Worm (Caenorhabditis elegans): ENCODE results near the gene pals-33.
A peak's percentile ranks its signal among the peaks of the same experiment; 100 is the strongest.

Gene pals-33

ce11 chrV:3688733-3689132, 15.6 kb downstream of the pals-33 start:
- no peak for TF ChIP-seq ztf-26 (tag; optimal IDR thresholded peaks at IDR 0.05)
- TF ChIP-seq cebp-2 (GFP tag; IDR thresholded peaks at IDR 0.05): no peak
- no peak for TF ChIP-seq snpc-3.4 (tag; optimal IDR thresholded peaks at IDR 0.05)
- TF ChIP-seq sea-2 (GFP tag; IDR thresholded peaks at IDR 0.05): no peak
- TF ChIP-seq F52B5.7 (tag; optimal IDR thresholded peaks at IDR 0.05): no peak
- no peak for TF ChIP-seq tlf-1 (GFP tag; optimal IDR thresholded peaks at IDR 0.05)
- no peak for TF ChIP-seq bed-2 (GFP tag; IDR thresholded peaks at IDR 0.05)
- TF ChIP-seq let-607 (tag; optimal IDR thresholded peaks at IDR 0.05): no peak
- TF ChIP-seq efl-1 (GFP tag; optimal IDR thresholded peaks at IDR 0.05): no peak
- peak; percentile 58 for TF ChIP-seq zfh-2 (GFP tag; conservative IDR thresholded peaks at IDR 0.05)
- TF ChIP-seq T26A5.8 (tag; optimal IDR thresholded peaks at IDR 0.05): no peak
- TF ChIP-seq hmg-1.2 (GFP tag; IDR thresholded peaks at IDR 0.05): peak; percentile 49; the same call in 1 of the 2 replicates
- TF ChIP-seq hlh-12 (tag; optimal IDR thresholded peaks at IDR 0.05): no peak
- TF ChIP-seq dpff-1 (tag; optimal IDR thresholded peaks at IDR 0.05): no peak
- TF ChIP-seq F37B4.10 (GFP tag; IDR thresholded peaks at IDR 0.05): no peak
- TF ChIP-seq Y53G8AR.9 (GFP tag; conservative IDR thresholded peaks at IDR 0.05): no peak
- no peak for TF ChIP-seq mel-28 (tag; optimal IDR thresholded peaks at IDR 0.05; ENCODE audit: borderline replicate concordance)
- no peak for TF ChIP-seq unc-62 (GFP tag; optimal IDR thresholded peaks at IDR 0.05)
- TF ChIP-seq ceh-91 (GFP tag; IDR thresholded peaks at IDR 0.05): no peak
- 0 out of 2 replicates have a peak, but pooled peaks have one; percentile 50 for TF ChIP-seq nfyb-1 (GFP tag; IDR thresholded peaks at IDR 0.05)
- no peak for TF ChIP-seq Y56A3A.18 (GFP tag; IDR thresholded peaks at IDR 0.05)
- TF ChIP-seq sdz-38 (tag; optimal IDR thresholded peaks at IDR 0.05): no peak
- TF ChIP-seq Y79H2A.3 (GFP tag; conservative IDR thresholded peaks at IDR 0.05): no peak
- TF ChIP-seq aptf-2 (GFP tag; conservative IDR thresholded peaks at IDR 0.05): no peak
- no peak for TF ChIP-seq attf-6 (GFP tag; IDR thresholded peaks at IDR 0.05)
- no peak for TF ChIP-seq fkh-3 (tag; optimal IDR thresholded peaks at IDR 0.05)
- TF ChIP-seq C06A6.2 (GFP tag; conservative IDR thresholded peaks at IDR 0.05): no peak

ce11 chrV:3692613-3693012, 19.4 kb downstream of the pals-33 start:
- TF ChIP-seq attf-3 (GFP tag; conservative IDR thresholded peaks at IDR 0.05) (no peak), nhr-80 (tag; optimal IDR thresholded peaks at IDR 0.05) (peak; percentile 1)

- no peak for TF ChIP-seq lag-1 (GFP tag; IDR thresholded peaks at IDR 0.05)
- no peak for TF ChIP-seq madf-8 (GFP tag; conservative IDR thresholded peaks at IDR 0.05)
- no peak for TF ChIP-seq him-1 (tag; optimal IDR thresholded peaks at IDR 0.05)
- TF ChIP-seq ceh-79 (tag; optimal IDR thresholded peaks at IDR 0.05): no peak
These were observed 20.5 kb downstream of the pals-33 start for ce11 chrV:3693657-3694056.

ce11 chrV:3695254-3695653, 22.1 kb downstream of the pals-33 start:
- no peak for TF ChIP-seq ztf-22 (GFP tag; optimal IDR thresholded peaks at IDR 0.05)
- TF ChIP-seq gei-17 (GFP tag; optimal IDR thresholded peaks at IDR 0.05): no peak
- TF ChIP-seq chd-7 (tag; optimal IDR thresholded peaks at IDR 0.05): no peak
- no peak for TF ChIP-seq mxl-1 (tag; optimal IDR thresholded peaks at IDR 0.05)
- TF ChIP-seq nhr-120 (GFP tag; IDR thresholded peaks at IDR 0.05): no peak
- TF ChIP-seq Y56A3A.18 (GFP tag; IDR thresholded peaks at IDR 0.05): no peak
- TF ChIP-seq ztf-6 (GFP tag; IDR thresholded peaks at IDR 0.05): no peak
- no peak for TF ChIP-seq nhr-27 (tag; optimal IDR thresholded peaks at IDR 0.05)
- TF ChIP-seq B0035.1 (tag; optimal IDR thresholded peaks at IDR 0.05): no peak
- TF ChIP-seq T26A5.8 (tag; optimal IDR thresholded peaks at IDR 0.05): no peak
- TF ChIP-seq sptf-2 (GFP tag; optimal IDR thresholded peaks at IDR 0.05): no peak
- TF ChIP-seq ceh-58 (GFP tag; IDR thresholded peaks at IDR 0.05): no peak
- TF ChIP-seq nhr-90 (tag; optimal IDR thresholded peaks at IDR 0.05): no peak
- no peak for TF ChIP-seq ceh-91 (GFP tag; IDR thresholded peaks at IDR 0.05)
